Worm (Caenorhabditis elegans): ENCODE measurements around the gene pfn-2.
A peak's percentile ranks its signal among the peaks of the same experiment; 100 is the strongest.

The pfn-2 gene

ce11 chrX:5355253-5355652, 1.4 kb upstream of the pfn-2 start (continued):
- TF ChIP-seq lim-7 (GFP tag; IDR thresholded peaks at IDR 0.05) = no peak
- peak in 1 of 2 experiments; percentile 4 for TF ChIP-seq mdl-1 (tag; optimal IDR thresholded peaks at IDR 0.05)
- no peak for TF ChIP-seq lin-15B (tag; optimal IDR thresholded peaks at IDR 0.05)
- no peak for TF ChIP-seq mxl-2 (GFP tag; conservative IDR thresholded peaks at IDR 0.05)
- TF ChIP-seq Y105C5A.15 (GFP tag; IDR thresholded peaks at IDR 0.05) = no peak

ce11 chrX:5348529-5349148, 5.2 kb downstream of the pfn-2 start, which contains the start of gene syx-3:
syx-3 (plus strand) TSS chrX:5349098.
- TF ChIP-seq hlh-11 (tag; optimal IDR thresholded peaks at IDR 0.05) = peak; percentile 13
- TF ChIP-seq F10B5.3 (tag; optimal IDR thresholded peaks at IDR 0.05) = no peak
- peak; percentile 94 for TF ChIP-seq aha-1 (tag)
- TF ChIP-seq zag-1 (tag; optimal IDR thresholded peaks at IDR 0.05) = no peak
- TF ChIP-seq unc-62 (GFP tag; optimal IDR thresholded peaks at IDR 0.05 in 1 of 2) = peak in 1 of 2 experiments; percentile 5
- TF ChIP-seq unc-62 (tag; optimal IDR thresholded peaks at IDR 0.05) = no peak
- no peak for TF ChIP-seq daf-12 (tag; optimal IDR thresholded peaks at IDR 0.05)
- no peak for TF ChIP-seq dmd-6 (GFP tag; IDR thresholded peaks at IDR 0.05)
- TF ChIP-seq nhr-28 (tag; optimal IDR thresholded peaks at IDR 0.05) = peak; percentile 7
- no peak for TF ChIP-seq nhr-102 (tag; optimal IDR thresholded peaks at IDR 0.05)
- TF ChIP-seq duxl-1 (tag; optimal IDR thresholded peaks at IDR 0.05; ENCODE audit: poor library complexity) = peak; percentile 47

DNA sequence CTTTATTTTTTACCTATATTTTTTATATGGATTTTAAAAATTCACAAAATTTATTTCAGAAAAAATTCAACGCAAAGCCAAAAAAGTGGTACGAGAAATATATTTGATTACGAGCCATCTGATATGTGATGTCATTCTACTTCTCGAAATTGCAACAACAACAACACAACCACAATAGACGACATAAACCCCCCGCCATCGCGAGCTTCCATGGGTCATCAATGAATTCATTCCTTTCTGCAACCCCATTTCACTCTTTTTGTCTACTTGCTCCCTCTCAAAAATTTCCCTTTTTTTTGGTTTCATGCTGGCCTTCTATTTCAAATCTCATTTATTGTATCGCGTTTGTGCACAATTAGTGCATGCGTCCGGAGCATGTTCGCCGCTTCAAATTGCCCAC, 6.0 kb downstream of the pfn-2 start:
- no peak for TF ChIP-seq sdz-12 (GFP tag; optimal IDR thresholded peaks at IDR 0.05)
- TF ChIP-seq Y75B8A.6 (GFP tag; IDR thresholded peaks at IDR 0.05) = no peak
- no peak for TF ChIP-seq nhr-76 (tag; optimal IDR thresholded peaks at IDR 0.05)
- TF ChIP-seq nhr-48 (tag; optimal IDR thresholded peaks at IDR 0.05) = no peak
- TF ChIP-seq aha-1 (tag) = peak; percentile 93
- no peak for TF ChIP-seq tag-97 (GFP tag; IDR thresholded peaks at IDR 0.05)
- no peak for TF ChIP-seq duxl-1 (tag; optimal IDR thresholded peaks at IDR 0.05; ENCODE audit: poor library complexity)

DNA sequence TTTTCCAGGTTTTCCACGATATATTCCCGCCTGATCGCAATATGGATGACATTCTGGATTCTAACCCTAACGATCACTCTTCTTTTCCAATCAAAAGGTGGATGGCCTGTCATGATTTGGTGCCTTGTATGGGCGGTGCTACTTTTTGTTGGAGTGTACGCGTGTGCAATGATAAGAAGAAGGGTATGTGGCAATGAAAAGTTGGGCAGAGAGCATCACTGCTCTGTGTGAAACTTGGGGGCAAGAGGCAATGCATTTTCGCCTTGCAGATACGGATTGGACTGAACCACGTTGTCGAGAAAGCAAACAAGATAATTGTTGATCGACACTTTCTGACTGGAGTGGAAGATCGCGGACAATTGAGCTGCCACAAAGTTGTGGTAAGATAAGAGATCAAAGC, 7.6 kb downstream of the pfn-2 start:
- TF ChIP-seq hlh-11 (tag; optimal IDR thresholded peaks at IDR 0.05) = peak; percentile 38
- peak; percentile 26 for TF ChIP-seq nhr-28 (tag; optimal IDR thresholded peaks at IDR 0.05)
- no peak for TF ChIP-seq nhr-42 (GFP tag; IDR thresholded peaks at IDR 0.05)
- TF ChIP-seq dmd-6 (GFP tag; IDR thresholded peaks at IDR 0.05) = peak; percentile 58
- no peak for TF ChIP-seq daf-16 (GFP tag; optimal IDR thresholded peaks at IDR 0.05)
- peak; percentile 28 for TF ChIP-seq daf-16 (tag; optimal IDR thresholded peaks at IDR 0.05)
- peak; percentile 58 for TF ChIP-seq pqm-1 (tag; optimal IDR thresholded peaks at IDR 0.05)
- peak; percentile 70 for TF ChIP-seq mxl-3 (GFP tag; optimal IDR thresholded peaks at IDR 0.05)
- TF ChIP-seq hif-1 (tag; optimal IDR thresholded peaks at IDR 0.05) = no peak
- peak; percentile 39 for TF ChIP-seq hlh-30 (tag; optimal IDR thresholded peaks at IDR 0.05; ENCODE audit: insufficient read depth)

DNA sequence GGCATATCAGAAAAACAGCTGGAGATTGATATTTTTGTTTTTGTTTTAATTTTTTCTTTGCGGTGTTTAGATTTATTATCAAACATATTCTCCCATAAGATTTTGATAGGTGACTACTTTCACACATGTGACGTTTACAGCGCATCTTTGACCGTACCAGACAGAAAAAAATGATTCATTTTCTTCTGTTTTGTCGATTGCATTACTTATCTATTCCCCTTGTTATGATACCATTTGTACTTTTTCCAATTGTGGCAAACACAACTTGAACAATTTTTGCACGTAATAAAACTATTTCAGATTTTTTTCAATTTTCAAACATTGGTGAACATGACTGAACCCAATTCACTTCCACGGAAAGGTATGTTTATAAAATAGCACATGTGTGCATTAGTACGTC, 9.6 kb downstream of the pfn-2 start, which contains the start of gene C26B9.1:
Gene C26B9.1 (plus strand): TSS at position 301 of the 400 bp plus-strand sequence.
- TF ChIP-seq lin-39 (tag; optimal IDR thresholded peaks at IDR 0.05) = no peak
- no peak for TF ChIP-seq nhr-25 (tag; optimal IDR thresholded peaks at IDR 0.05; ENCODE audit: borderline replicate concordance, insufficient read depth)
- TF ChIP-seq ZK337.2 (GFP tag; IDR thresholded peaks at IDR 0.05) = no peak
- no peak for TF ChIP-seq attf-4 (tag; optimal IDR thresholded peaks at IDR 0.05)
- no peak for TF ChIP-seq zfp-2 (tag; optimal IDR thresholded peaks at IDR 0.05)
- no peak for TF ChIP-seq tag-97 (GFP tag; IDR thresholded peaks at IDR 0.05)
- no peak for TF ChIP-seq lir-3 (tag; optimal IDR thresholded peaks at IDR 0.05)
- TF ChIP-seq aha-1 (tag) = no peak
- TF ChIP-seq ceh-62 (tag; optimal IDR thresholded peaks at IDR 0.05) = no peak
- TF ChIP-seq dmd-6 (GFP tag; IDR thresholded peaks at IDR 0.05) = no peak
- no peak for TF ChIP-seq snpc-1.2 (GFP tag; IDR thresholded peaks at IDR 0.05)
- TF ChIP-seq unc-62 (GFP tag; optimal IDR thresholded peaks at IDR 0.05 in 1 of 2) = no peak
- no peak for TF ChIP-seq unc-62 (tag; optimal IDR thresholded peaks at IDR 0.05)
- no peak for TF ChIP-seq daf-16 (GFP tag; optimal IDR thresholded peaks at IDR 0.05)
- TF ChIP-seq daf-16 (tag; optimal IDR thresholded peaks at IDR 0.05) = no peak

Data from whole organism, L4 larva.